Comparison of ENCODE assay signal across 4 worm cellular contexts in the genomic region with DNA sequence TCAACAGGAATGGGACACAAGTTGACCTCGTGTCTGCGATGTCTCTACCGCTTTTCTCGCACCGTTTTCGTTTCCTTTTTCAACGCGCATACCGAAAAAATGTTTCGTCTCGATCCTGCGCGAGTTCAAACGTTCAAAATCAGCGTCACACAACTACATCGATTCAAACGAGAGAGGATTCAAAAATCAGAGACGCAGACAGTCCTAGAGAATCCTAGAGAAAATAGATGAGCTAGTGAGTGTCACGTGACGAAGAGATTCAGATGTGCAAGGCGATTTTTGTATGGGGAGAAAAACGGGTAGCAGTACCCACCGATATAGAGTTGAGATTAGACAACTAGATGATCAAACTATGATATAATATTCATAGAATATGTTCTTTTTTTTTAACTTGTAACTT.
A peak's percentile ranks its signal among the peaks of the same experiment; 100 is the strongest.
TF ChIP-seq lines count a peak whose summit lies in the region.

No protein-coding gene starts in this region.

TF ChIP-seq in whole organism, L1 larva, 84 proteins besides CTCF, POLR2A, EP300 and RAD21 (continued from another document and continues in another):
- no peak for TF ChIP-seq mef-2 (tag; optimal IDR thresholded peaks at IDR 0.05; lab: Kevin White, UChicago)
- no peak for TF ChIP-seq sptf-1 (tag; optimal IDR thresholded peaks at IDR 0.05; lab: Kevin White, UChicago)
- TF ChIP-seq grh-1 (GFP tag; IDR thresholded peaks at IDR 0.05; lab: Robert Waterston, UW), result peak; percentile 79
- peak; percentile 59 for TF ChIP-seq swsn-7 (tag; optimal IDR thresholded peaks at IDR 0.05; lab: Kevin White, UChicago)
- TF ChIP-seq pag-3 (tag; optimal IDR thresholded peaks at IDR 0.05; lab: Kevin White, UChicago; ENCODE audit: borderline replicate concordance, insufficient read depth), result no peak
- peak; percentile 7 for TF ChIP-seq nhr-11 (tag; optimal IDR thresholded peaks at IDR 0.05; lab: Kevin White, UChicago)
- TF ChIP-seq lin-35 (GFP tag; optimal IDR thresholded peaks at IDR 0.05; lab: Kevin White, UChicago), result peak; percentile 39 to 75
- no peak for TF ChIP-seq F16B12.6 (tag; optimal IDR thresholded peaks at IDR 0.05; lab: Kevin White, UChicago)
- peak; percentile 1 for TF ChIP-seq lin-13 (GFP tag; optimal IDR thresholded peaks at IDR 0.05; lab: Kevin White, UChicago)
- no peak for TF ChIP-seq vab-15 (tag; optimal IDR thresholded peaks at IDR 0.05; lab: Kevin White, UChicago)
- TF ChIP-seq unc-62 (GFP tag; optimal IDR thresholded peaks at IDR 0.05; lab: Kevin White, UChicago), result no peak
- peak; percentile 77 for TF ChIP-seq blmp-1 (tag; optimal IDR thresholded peaks at IDR 0.05; lab: Kevin White, UChicago)
- peak; percentile 9 for TF ChIP-seq ama-1 (optimal IDR thresholded peaks at IDR 0.05; lab: Kevin White, UChicago)
- TF ChIP-seq dsc-1 (tag; optimal IDR thresholded peaks at IDR 0.05; lab: Kevin White, UChicago), result no peak
- TF ChIP-seq lir-3 (tag; optimal IDR thresholded peaks at IDR 0.05; lab: Kevin White, UChicago; ENCODE audit: poor library complexity), result peak; percentile 19
- peak; percentile 24 for TF ChIP-seq C04F5.9 (tag; optimal IDR thresholded peaks at IDR 0.05; lab: Kevin White, UChicago)
- TF ChIP-seq zip-4 (GFP tag; optimal IDR thresholded peaks at IDR 0.05; lab: Kevin White, UChicago), result no peak
- no peak for TF ChIP-seq egl-27 (tag; optimal IDR thresholded peaks at IDR 0.05; lab: Kevin White, UChicago)
- no peak for TF ChIP-seq hpl-2 (GFP tag; optimal IDR thresholded peaks at IDR 0.05; lab: Kevin White, UChicago)
- TF ChIP-seq sup-37 (GFP tag; optimal IDR thresholded peaks at IDR 0.05; lab: Kevin White, UChicago), result no peak
- no peak for TF ChIP-seq hlh-17 (GFP tag; optimal IDR thresholded peaks at IDR 0.05; lab: Kevin White, UChicago; ENCODE audit: borderline replicate concordance)
- TF ChIP-seq dpl-1 (GFP tag; optimal IDR thresholded peaks at IDR 0.05; lab: Kevin White, UChicago), result peak; percentile 25 to 42 (median 38)
- no peak for TF ChIP-seq ces-1 (GFP tag; optimal IDR thresholded peaks at IDR 0.05; lab: Kevin White, UChicago)
- no peak for TF ChIP-seq ztf-11 (tag; optimal IDR thresholded peaks at IDR 0.05; lab: Kevin White, UChicago)
- peak; percentile 57 for TF ChIP-seq xbp-1 (tag; optimal IDR thresholded peaks at IDR 0.05; lab: Kevin White, UChicago)
- peak; percentile 34 for TF ChIP-seq irx-1 (tag; optimal IDR thresholded peaks at IDR 0.05; lab: Kevin White, UChicago)
- TF ChIP-seq ceh-82 (tag; optimal IDR thresholded peaks at IDR 0.05; lab: Kevin White, UChicago), result peak in 2 of 3 experiments; percentile 1 to 31
- TF ChIP-seq nhr-71 (tag; optimal IDR thresholded peaks at IDR 0.05; lab: Kevin White, UChicago), result peak; percentile 90
- TF ChIP-seq ceh-90 (tag; optimal IDR thresholded peaks at IDR 0.05; lab: Kevin White, UChicago), result no peak
- peak; percentile 88 for TF ChIP-seq mep-1 (tag; optimal IDR thresholded peaks at IDR 0.05; lab: Kevin White, UChicago)
- TF ChIP-seq nhr-28 (tag; optimal IDR thresholded peaks at IDR 0.05; lab: Kevin White, UChicago), result no peak

TF ChIP-seq in whole organism, L2 larva, 48 proteins besides CTCF, POLR2A, EP300 and RAD21 (continued from another document):
- TF ChIP-seq F13H6.1 (tag; optimal IDR thresholded peaks at IDR 0.05; lab: Kevin White, UChicago) (peak; percentile 9), egl-27 (tag; optimal IDR thresholded peaks at IDR 0.05; lab: Kevin White, UChicago) (peak; percentile 33), Y55F3AM.14 (GFP tag; optimal IDR thresholded peaks at IDR 0.05; lab: Kevin White, UChicago) (no peak), nhr-10 (tag; optimal IDR thresholded peaks at IDR 0.05; lab: Kevin White, UChicago) (no peak), crh-2 (tag; optimal IDR thresholded peaks at IDR 0.05; lab: Kevin White, UChicago) (peak; percentile 30), ztf-4 (tag; optimal IDR thresholded peaks at IDR 0.05; lab: Kevin White, UChicago) (no peak), skn-1 (tag; optimal IDR thresholded peaks at IDR 0.05; lab: Kevin White, UChicago) (no peak), ZK546.5 (tag; optimal IDR thresholded peaks at IDR 0.05; lab: Kevin White, UChicago) (no peak), fos-1 (tag; optimal IDR thresholded peaks at IDR 0.05; lab: Kevin White, UChicago) (peak; percentile 37), C34F6.9 (tag; optimal IDR thresholded peaks at IDR 0.05; lab: Kevin White, UChicago) (no peak), lsy-2 (tag; optimal IDR thresholded peaks at IDR 0.05; lab: Kevin White, UChicago) (peak in 1 of 2 experiments; percentile 70), blmp-1 (tag; optimal IDR thresholded peaks at IDR 0.05; lab: Kevin White, UChicago; ENCODE audit: insufficient read depth) (peak; percentile 61), elt-1 (tag; optimal IDR thresholded peaks at IDR 0.05; lab: Kevin White, UChicago) (peak; percentile 77), sma-3 (GFP tag; optimal IDR thresholded peaks at IDR 0.05; lab: Kevin White, UChicago) (peak; percentile 70), ztf-1 (GFP tag; conservative IDR thresholded peaks at IDR 0.05; lab: Robert Waterston, UW) (no peak), mab-5 (tag; optimal IDR thresholded peaks at IDR 0.05; lab: Kevin White, UChicago) (no peak), nhr-11 (tag; optimal IDR thresholded peaks at IDR 0.05; lab: Kevin White, UChicago) (no peak), lin-13 (GFP tag; optimal IDR thresholded peaks at IDR 0.05; lab: Kevin White, UChicago) (peak; percentile 26), mdl-1 (tag; optimal IDR thresholded peaks at IDR 0.05; lab: Kevin White, UChicago) (peak; percentile 59 to 83), peb-1 (tag; optimal IDR thresholded peaks at IDR 0.05; lab: Kevin White, UChicago) (no peak), nhr-21 (tag; optimal IDR thresholded peaks at IDR 0.05; lab: Kevin White, UChicago) (peak; percentile 81), alr-1 (tag; optimal IDR thresholded peaks at IDR 0.05; lab: Kevin White, UChicago) (no peak), ceh-16 (tag; optimal IDR thresholded peaks at IDR 0.05; lab: Kevin White, UChicago) (no peak), lin-39 (tag; optimal IDR thresholded peaks at IDR 0.05; lab: Kevin White, UChicago) (no peak), unc-62 (GFP tag; optimal IDR thresholded peaks at IDR 0.05; lab: Kevin White, UChicago) (no peak), nhr-23 (tag; optimal IDR thresholded peaks at IDR 0.05; lab: Kevin White, UChicago) (no peak), elt-3 (tag; optimal IDR thresholded peaks at IDR 0.05; lab: Kevin White, UChicago) (no peak), zag-1 (tag; optimal IDR thresholded peaks at IDR 0.05; lab: Kevin White, UChicago) (no peak), nhr-77 (tag; optimal IDR thresholded peaks at IDR 0.05; lab: Kevin White, UChicago) (no peak), ama-1 (optimal IDR thresholded peaks at IDR 0.05; lab: Kevin White, UChicago) (no peak), nhr-12 (tag; optimal IDR thresholded peaks at IDR 0.05; lab: Kevin White, UChicago) (no peak), gmeb-1 (tag; optimal IDR thresholded peaks at IDR 0.05; lab: Kevin White, UChicago) (peak; percentile 68), ceh-82 (tag; optimal IDR thresholded peaks at IDR 0.05; lab: Kevin White, UChicago) (no peak), lin-11 (tag; optimal IDR thresholded peaks at IDR 0.05; lab: Kevin White, UChicago) (no peak)
TF ChIP-seq in whole organism, L2 larva: peak in this region for 17.

TF ChIP-seq in whole organism, L4 larva, 104 proteins besides CTCF, POLR2A, EP300 and RAD21 (continued from another document):
- TF ChIP-seq hlh-11 (tag; optimal IDR thresholded peaks at IDR 0.05; lab: Kevin White, UChicago), result peak; percentile 81
- TF ChIP-seq php-3 (GFP tag; IDR thresholded peaks at IDR 0.05; lab: Robert Waterston, UW), result no peak
- peak in 1 of 2 experiments; percentile 87 for TF ChIP-seq unc-62 (GFP tag; optimal IDR thresholded peaks at IDR 0.05 in 1 of 2; lab: Kevin White, UChicago)
- no peak for TF ChIP-seq unc-62 (tag; optimal IDR thresholded peaks at IDR 0.05; lab: Kevin White, UChicago)
- TF ChIP-seq lsy-2 (tag; optimal IDR thresholded peaks at IDR 0.05; lab: Kevin White, UChicago), result peak in 1 of 2 experiments; percentile 48
- no peak for TF ChIP-seq unc-39 (tag; optimal IDR thresholded peaks at IDR 0.05; lab: Kevin White, UChicago)
- TF ChIP-seq Y48G9A.11 (GFP tag; IDR thresholded peaks at IDR 0.05; lab: Robert Waterston, UW), result no peak
- TF ChIP-seq egl-43 (GFP tag; IDR thresholded peaks at IDR 0.05; lab: Robert Waterston, UW), result no peak
- peak; percentile 56 for TF ChIP-seq dmd-6 (GFP tag; IDR thresholded peaks at IDR 0.05; lab: Robert Waterston, UW)
- TF ChIP-seq ceh-44 (GFP tag; IDR thresholded peaks at IDR 0.05; lab: Robert Waterston, UW), result no peak
- TF ChIP-seq aly-2 (tag; optimal IDR thresholded peaks at IDR 0.05; lab: Kevin White, UChicago), result no peak
- peak; percentile 77 for TF ChIP-seq hlh-30 (tag; optimal IDR thresholded peaks at IDR 0.05; lab: Kevin White, UChicago; ENCODE audit: insufficient read depth)
- TF ChIP-seq nhr-77 (tag; optimal IDR thresholded peaks at IDR 0.05; lab: Kevin White, UChicago), result no peak
- TF ChIP-seq nhr-28 (tag; optimal IDR thresholded peaks at IDR 0.05; lab: Kevin White, UChicago), result peak; percentile 81
- TF ChIP-seq cey-2 (tag; optimal IDR thresholded peaks at IDR 0.05; lab: Kevin White, UChicago; ENCODE audit: borderline replicate concordance, insufficient read depth), result no peak
- TF ChIP-seq mxl-2 (GFP tag; conservative IDR thresholded peaks at IDR 0.05; lab: Robert Waterston, UW), result no peak
- TF ChIP-seq unc-130 (GFP tag; optimal IDR thresholded peaks at IDR 0.05; lab: Kevin White, UChicago), result no peak
- peak; percentile 5 for TF ChIP-seq mep-1 (tag; optimal IDR thresholded peaks at IDR 0.05; lab: Kevin White, UChicago)
- no peak for TF ChIP-seq nhr-102 (tag; optimal IDR thresholded peaks at IDR 0.05; lab: Kevin White, UChicago)

TF ChIP-seq in whole organism, young adult, 124 proteins besides CTCF, POLR2A, EP300 and RAD21 (continued from another document):
- TF ChIP-seq hmg-1.2 (GFP tag; IDR thresholded peaks at IDR 0.05; lab: Robert Waterston, UW) (peak; percentile 64), somi-1 (GFP tag; optimal IDR thresholded peaks at IDR 0.05; lab: Kevin White, UChicago) (peak; percentile 31), let-526 (GFP tag; IDR thresholded peaks at IDR 0.05; lab: Robert Waterston, UW) (no peak), snpc-3.4 (tag; optimal IDR thresholded peaks at IDR 0.05; lab: Kevin White, UChicago) (no peak)
